Fruit fly (Drosophila melanogaster): ENCODE measurements around the gene Sfp70A4.

DNA sequence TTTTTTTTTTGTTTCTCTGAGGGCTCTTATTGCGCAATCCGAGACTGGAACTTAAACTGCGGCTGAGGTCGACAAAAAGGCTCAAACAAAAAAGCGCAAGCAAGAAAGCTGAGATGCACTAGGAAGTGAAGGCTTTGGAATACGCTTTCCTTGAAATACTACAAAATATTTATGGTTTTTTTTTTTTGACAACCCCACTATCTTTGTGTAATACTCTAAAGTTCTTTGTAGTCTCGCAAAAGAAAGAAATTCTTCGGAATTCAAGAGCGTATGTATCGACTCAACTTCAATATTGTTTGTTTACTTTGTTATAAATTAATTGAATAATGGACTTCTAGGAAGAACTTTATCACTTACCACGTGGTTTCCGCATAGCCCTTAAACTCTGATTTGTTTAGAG, 8.5 kb downstream of the Sfp70A4 start:
- TF ChIP-seq Myc (optimal IDR thresholded peaks at IDR 0.05) (no peak), psq (optimal IDR thresholded peaks at IDR 0.05) (no peak), h (optimal IDR thresholded peaks at IDR 0.05) (no peak), ttk (optimal IDR thresholded peaks at IDR 0.05) (no peak), Sin3A (optimal IDR thresholded peaks at IDR 0.05) (no peak), insv (optimal IDR thresholded peaks at IDR 0.05) (no peak)

All from Kc167 (cell line).